Worm (Caenorhabditis elegans) whole organism, L1 larva: ENCODE measurements around the gene Y39C12A.9.
A peak's percentile ranks its signal among the peaks of the same experiment; 100 is the strongest.

ENCODE experiments used
- C34B4.2 ChIP-seq: sonication (generic microtip); optimal IDR thresholded peaks from 2 replicates; lab custom pipeline; 2017; ENCODE audit warnings: mild to moderate bottlenecking, missing genetic modification characterization, missing compliant biosample characterization
- F16B12.6 ChIP-seq: fragments of 150-350 bp; optimal IDR thresholded peaks from 2 replicates; lab custom pipeline; 2014; ENCODE audit warnings: missing biosample characterization, missing genetic modification characterization
- aha-1 ChIP-seq: fragments of 150-350 bp; optimal IDR thresholded peaks from 2 replicates; lab custom pipeline; 2014; ENCODE audit warnings: missing biosample characterization, missing genetic modification characterization
- ama-1 ChIP-seq: fragments of 150-350 bp; optimal IDR thresholded peaks from 2 replicates; lab custom pipeline; 2014
- ceh-8 ChIP-seq: fragments of 200-800 bp; sonication (Bioruptor generic); optimal IDR thresholded peaks from 2 replicates; lab custom pipeline; 2018; ENCODE audit warnings: mild to moderate bottlenecking, missing genetic modification characterization, moderate library complexity, missing compliant biosample characterization
- ceh-82 ChIP-seq, 3 experiments: fragments of 150-350 bp in 1 of 3; sonication (generic microtip) in 2 of 3; optimal IDR thresholded peaks; 2 replicates each; lab custom pipeline; 2014 to 2017; ENCODE audit warnings: missing biosample characterization in 3 of 3, missing genetic modification characterization in 3 of 3
- ceh-88 ChIP-seq: fragments of 200-800 bp; sonication (Bioruptor generic); IDR thresholded peaks from 2 replicates; pipeline ENCODE4 v1.3.6; 2022; ENCODE audit warnings: missing genetic modification characterization, missing compliant biosample characterization
- ceh-90 ChIP-seq: sonication (generic microtip); optimal IDR thresholded peaks from 2 replicates; lab custom pipeline; 2016; ENCODE audit warnings: missing genetic modification characterization, missing compliant biosample characterization
- dsc-1 ChIP-seq: sonication (generic microtip); optimal IDR thresholded peaks from 2 replicates; lab custom pipeline; 2016; ENCODE audit warnings: mild to moderate bottlenecking, missing genetic modification characterization, missing compliant biosample characterization
- efl-1 ChIP-seq, 4 experiments: fragments of 150-350 bp; optimal IDR thresholded peaks in 3 of 4; peaks in 1 of 4; 1 replicate in 1 of 4; 2 replicates in 3 of 4; lab custom pipeline; 2014; ENCODE audit warnings: missing biosample characterization in 2 of 4, missing genetic modification characterization in 2 of 4, missing genetic modification reagents in 2 of 4
- egl-27 ChIP-seq, 2 experiments: fragments of 150-350 bp in 1 of 2; sonication (generic microtip); optimal IDR thresholded peaks; 3 replicates each; lab custom pipeline; 2017 to 2018; ENCODE audit warnings: missing biosample characterization in 2 of 2, missing genetic modification characterization in 2 of 2, missing genetic modification reagents in 2 of 2
- elt-3 ChIP-seq, 6 experiments: fragments of 150-350 bp in 1 of 6; sonication (generic microtip); optimal IDR thresholded peaks; 2 replicates each; lab custom pipeline; 2017 to 2018; ENCODE audit warnings: missing biosample characterization in 6 of 6, missing genetic modification characterization in 6 of 6, inconsistent platforms in 1 of 6
- ets-5 ChIP-seq: fragments of 200-800 bp; sonication (Bioruptor generic); IDR thresholded peaks from 2 replicates; pipeline ENCODE4 v1.3.6; 2022; ENCODE audit warnings: missing genetic modification characterization, missing compliant biosample characterization
- fkh-10 ChIP-seq: sonication (generic microtip); optimal IDR thresholded peaks from 2 replicates; lab custom pipeline; 2017; ENCODE audit warnings: missing biosample characterization, missing genetic modification reagents, missing genetic modification characterization
- fkh-8 ChIP-seq: sonication (generic microtip); optimal IDR thresholded peaks from 2 replicates; lab custom pipeline; 2016; ENCODE audit warnings: mild to moderate bottlenecking, missing genetic modification characterization, missing compliant biosample characterization
- fos-1 ChIP-seq: fragments of 150-350 bp; optimal IDR thresholded peaks from 2 replicates; lab custom pipeline; 2014; ENCODE audit warnings: missing biosample characterization, missing genetic modification characterization
- grh-1 ChIP-seq: fragments of 200-800 bp; sonication (Bioruptor generic); IDR thresholded peaks from 2 replicates; pipeline ENCODE4 v1.3.6; 2022; ENCODE audit warnings: missing genetic modification reagents, missing genetic modification characterization, missing compliant biosample characterization
- hlh-4 ChIP-seq: sonication (generic microtip); optimal IDR thresholded peaks from 2 replicates; lab custom pipeline; 2016; ENCODE audit warnings: mild to moderate bottlenecking, missing genetic modification characterization, missing compliant biosample characterization
- lin-13 ChIP-seq: fragments of 150-350 bp; optimal IDR thresholded peaks from 2 replicates; lab custom pipeline; 2014; ENCODE audit warnings: missing biosample characterization, missing genetic modification reagents, missing genetic modification characterization
- lin-14 ChIP-seq: fragments of 200-800 bp; sonication (Bioruptor generic); optimal IDR thresholded peaks from 2 replicates; lab custom pipeline; 2018; ENCODE audit warnings: mild to moderate bottlenecking, missing genetic modification characterization, moderate library complexity, missing compliant biosample characterization
- lin-15B ChIP-seq: fragments of 150-350 bp; sonication (generic microtip); optimal IDR thresholded peaks from 3 replicates; lab custom pipeline; 2014; ENCODE audit warnings: missing biosample characterization, missing genetic modification characterization
- lin-35 ChIP-seq, 2 experiments: fragments of 150-350 bp; optimal IDR thresholded peaks; 2 replicates each; lab custom pipeline; 2014; ENCODE audit warnings: missing biosample characterization in 2 of 2, missing genetic modification characterization in 2 of 2, missing genetic modification reagents in 2 of 2
- lsy-2 ChIP-seq, 2 experiments: fragments of 150-350 bp; optimal IDR thresholded peaks; 2 replicates each; lab custom pipeline; 2014; ENCODE audit warnings: missing biosample characterization in 2 of 2, missing genetic modification characterization in 2 of 2
- mab-9 ChIP-seq: fragments of 200-800 bp; sonication (Bioruptor generic); IDR thresholded peaks from 2 replicates; pipeline ENCODE4 v1.3.6; 2022; ENCODE audit warnings: missing genetic modification reagents, missing genetic modification characterization, missing compliant biosample characterization
- mdl-1 ChIP-seq, 2 experiments: fragments of 150-350 bp; optimal IDR thresholded peaks; 2 replicates each; lab custom pipeline; 2014 to 2017; ENCODE audit warnings: missing biosample characterization in 2 of 2, missing genetic modification characterization in 2 of 2, inconsistent platforms in 1 of 2
- mep-1 ChIP-seq: fragments of 150-350 bp; optimal IDR thresholded peaks from 2 replicates; lab custom pipeline; 2014; ENCODE audit warnings: missing biosample characterization, missing genetic modification characterization
- nhr-11 ChIP-seq: fragments of 150-350 bp; optimal IDR thresholded peaks from 2 replicates; lab custom pipeline; 2014; ENCODE audit warnings: missing biosample characterization, missing genetic modification characterization
- nhr-12 ChIP-seq: sonication (generic microtip); optimal IDR thresholded peaks from 2 replicates; lab custom pipeline; 2017; ENCODE audit warnings: missing biosample characterization, missing genetic modification characterization
- nhr-237 ChIP-seq: fragments of 150-350 bp; optimal IDR thresholded peaks from 2 replicates; lab custom pipeline; 2014; ENCODE audit warnings: missing biosample characterization, missing genetic modification characterization
- nhr-71 ChIP-seq: sonication (generic microtip); optimal IDR thresholded peaks from 2 replicates; lab custom pipeline; 2016; ENCODE audit warnings: mild to moderate bottlenecking, missing genetic modification characterization, moderate library complexity, missing compliant biosample characterization
- nhr-76 ChIP-seq: sonication (generic microtip); optimal IDR thresholded peaks from 2 replicates; lab custom pipeline; 2017; ENCODE audit warnings: missing biosample characterization, missing genetic modification characterization
- nhr-85 ChIP-seq: sonication (generic microtip); peaks from one replicate; lab custom pipeline; 2016; ENCODE audit warnings: missing genetic modification characterization, inconsistent platforms, missing compliant biosample characterization
- rnt-1 ChIP-seq: sonication (generic microtip); optimal IDR thresholded peaks from 2 replicates; lab custom pipeline; 2016; ENCODE audit warnings: mild to moderate bottlenecking, missing genetic modification characterization, moderate library complexity, missing compliant biosample characterization
- snpc-4 ChIP-seq: fragments of 150-350 bp; optimal IDR thresholded peaks from 2 replicates; lab custom pipeline; 2014; ENCODE audit warnings: missing biosample characterization, missing genetic modification characterization
- snu-23 ChIP-seq: sonication (generic microtip); optimal IDR thresholded peaks from 2 replicates; lab custom pipeline; 2016; ENCODE audit warnings: missing genetic modification characterization, missing compliant biosample characterization
- tbx-2 ChIP-seq: sonication (generic microtip); optimal IDR thresholded peaks from 2 replicates; lab custom pipeline; 2016; ENCODE audit warnings: missing genetic modification characterization, missing compliant biosample characterization
- unc-86 ChIP-seq: sonication (generic microtip); optimal IDR thresholded peaks from 2 replicates; lab custom pipeline; 2016; ENCODE audit warnings: missing genetic modification characterization, missing compliant biosample characterization
- vab-15 ChIP-seq: sonication (generic microtip); optimal IDR thresholded peaks from 2 replicates; lab custom pipeline; 2017; ENCODE audit warnings: missing genotype, mild to moderate bottlenecking, missing genetic modification characterization, missing compliant biosample characterization
- xbp-1 ChIP-seq: sonication (generic microtip); optimal IDR thresholded peaks from 2 replicates; lab custom pipeline; 2016; ENCODE audit warnings: missing genetic modification characterization, missing compliant biosample characterization
- zag-1 ChIP-seq: fragments of 150-350 bp; optimal IDR thresholded peaks from 2 replicates; lab custom pipeline; 2014; ENCODE audit warnings: missing biosample characterization, missing genetic modification characterization
- ztf-4 ChIP-seq: fragments of 150-350 bp; optimal IDR thresholded peaks from 2 replicates; lab custom pipeline; 2014; ENCODE audit warnings: missing biosample characterization, missing genetic modification characterization

Gene Y39C12A.9

ce11 chrIV:12217142-12217541, 41.9 kb downstream of the Y39C12A.9 start (continued):
- TF ChIP-seq efl-1 (optimal IDR thresholded peaks at IDR 0.05; lab: Kevin White, UChicago), result no peak
- TF ChIP-seq efl-1 (GFP tag; optimal IDR thresholded peaks at IDR 0.05 in 1 of 2; lab: Kevin White, UChicago), result peak in 1 of 2 experiments; percentile 17
- no peak for TF ChIP-seq hlh-4 (tag; lab: Kevin White, UChicago)

ce11 chrIV:12215762-12216295, 43.2 kb downstream of the Y39C12A.9 start, which contains the start of gene phy-2:
phy-2 (minus strand) TSS chrIV:12215987.
- TF ChIP-seq efl-1 (optimal IDR thresholded peaks at IDR 0.05; lab: Kevin White, UChicago) (no peak), efl-1 (GFP tag; optimal IDR thresholded peaks at IDR 0.05 in 1 of 2; lab: Kevin White, UChicago) (peak in 1 of 2 experiments; percentile 72), aha-1 (tag; lab: Kevin White, UChicago) (no peak), lin-14 (peak; percentile 46), ama-1 (lab: Kevin White, UChicago) (no peak)

ce11 chrIV:12212814-12213213, 46.2 kb downstream of the Y39C12A.9 start:
- TF ChIP-seq snpc-4, result no peak
- no peak for TF ChIP-seq efl-1 (optimal IDR thresholded peaks at IDR 0.05; lab: Kevin White, UChicago)
- peak in 1 of 2 experiments; percentile 62 for TF ChIP-seq efl-1 (GFP tag; optimal IDR thresholded peaks at IDR 0.05 in 1 of 2; lab: Kevin White, UChicago)
- TF ChIP-seq mab-9 (GFP tag; lab: Robert Waterston, UW), result no peak
- TF ChIP-seq nhr-71 (tag; lab: Kevin White, UChicago), result no peak

ce11 chrIV:12211292-12211691, 47.7 kb downstream of the Y39C12A.9 start:
- TF ChIP-seq mab-9 (GFP tag; lab: Robert Waterston, UW) (no peak), ama-1 (lab: Kevin White, UChicago) (no peak), fkh-10 (GFP tag; lab: Kevin White, UChicago) (no peak)

- TF ChIP-seq nhr-11 (tag; lab: Kevin White, UChicago) (peak; percentile 3), C34B4.2 (tag; lab: Kevin White, UChicago) (no peak), snpc-4 (peak; percentile 12), F16B12.6 (tag; lab: Kevin White, UChicago) (peak; percentile 14), xbp-1 (tag; lab: Kevin White, UChicago) (peak; percentile 68), nhr-237 (tag; lab: Kevin White, UChicago) (no peak), unc-86 (peak; percentile 5), dsc-1 (tag; lab: Kevin White, UChicago) (peak; percentile 63), ets-5 (no peak), mdl-1 (tag; optimal IDR thresholded peaks at IDR 0.05; lab: Kevin White, UChicago) (no peak), lin-15B (tag; lab: Kevin White, UChicago) (peak; percentile 69), lsy-2 (tag; optimal IDR thresholded peaks at IDR 0.05; lab: Kevin White, UChicago) (peak; percentile 83 to 84), nhr-85 (tag; lab: Kevin White, UChicago) (peak; percentile 81), fkh-8 (tag; lab: Kevin White, UChicago) (no peak), ztf-4 (tag; lab: Kevin White, UChicago) (no peak), fos-1 (tag; lab: Kevin White, UChicago) (no peak), elt-3 (tag; optimal IDR thresholded peaks at IDR 0.05; lab: Kevin White, UChicago) (peak in 1 of 6 experiments; percentile 21), vab-15 (tag; lab: Kevin White, UChicago) (no peak), ceh-8 (GFP tag; lab: Kevin White, UChicago) (no peak), ceh-90 (tag; lab: Kevin White, UChicago) (no peak), grh-1 (GFP tag; lab: Robert Waterston, UW) (no peak), nhr-76 (tag; lab: Kevin White, UChicago) (no peak), lin-13 (GFP tag; lab: Kevin White, UChicago) (peak; percentile 24), ceh-88 (GFP tag; lab: Robert Waterston, UW) (no peak), rnt-1 (tag; lab: Kevin White, UChicago) (peak; percentile 62), nhr-12 (tag; lab: Kevin White, UChicago) (no peak), tbx-2 (tag; lab: Kevin White, UChicago) (peak; percentile 74), mab-9 (GFP tag; lab: Robert Waterston, UW) (no peak), mep-1 (tag; lab: Kevin White, UChicago) (peak; percentile 14), egl-27 (tag; optimal IDR thresholded peaks at IDR 0.05; lab: Kevin White, UChicago) (no peak), aha-1 (tag; lab: Kevin White, UChicago) (no peak), ceh-82 (tag; optimal IDR thresholded peaks at IDR 0.05; lab: Kevin White, UChicago) (peak; percentile 18 to 43 (median 21)), zag-1 (no peak), snu-23 (GFP tag; lab: Kevin White, UChicago) (peak; percentile 77), nhr-71 (tag; lab: Kevin White, UChicago) (peak; percentile 76), lin-35 (GFP tag; optimal IDR thresholded peaks at IDR 0.05; lab: Kevin White, UChicago) (peak; percentile 93 to 94)
These were observed 49.9 kb downstream of the Y39C12A.9 start, which contains the start of the genes marb-1 and F35G2.3 for ce11 chrIV:12208984-12209676. marb-1 (minus strand) TSS chrIV:12209010. F35G2.3 (plus strand) TSS chrIV:12209626.
